Worm (Caenorhabditis elegans): ENCODE data around the gene T26C5.2.

T26C5.2 gene

DNA sequence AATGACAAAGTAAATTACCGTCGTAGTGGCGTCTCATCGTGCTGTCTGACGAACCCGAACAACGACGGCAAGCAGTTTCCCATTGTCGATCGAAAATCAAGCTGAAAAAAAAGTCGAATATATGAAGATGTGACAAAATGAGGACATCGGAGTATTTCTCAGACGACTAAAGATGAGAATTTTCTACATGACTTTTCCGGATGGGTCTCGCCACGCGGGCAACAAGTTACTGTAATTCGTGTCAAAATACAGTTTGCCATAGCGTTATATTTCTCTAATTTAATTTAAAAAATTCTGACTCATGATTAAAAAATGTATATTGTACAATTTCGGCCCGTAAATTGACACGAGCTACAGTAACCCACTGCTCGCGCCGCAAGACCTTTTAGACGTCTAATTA lies 39.9 kb downstream of the T26C5.2 start, which contains the start of gene C01G6.4:
C01G6.4 (minus strand) TSS at position 101 of the 400 bp plus-strand sequence.
- TF ChIP-seq ces-1 (GFP tag; optimal IDR thresholded peaks at IDR 0.05) (no peak), aha-1 (tag) (peak; percentile 68)

DNA sequence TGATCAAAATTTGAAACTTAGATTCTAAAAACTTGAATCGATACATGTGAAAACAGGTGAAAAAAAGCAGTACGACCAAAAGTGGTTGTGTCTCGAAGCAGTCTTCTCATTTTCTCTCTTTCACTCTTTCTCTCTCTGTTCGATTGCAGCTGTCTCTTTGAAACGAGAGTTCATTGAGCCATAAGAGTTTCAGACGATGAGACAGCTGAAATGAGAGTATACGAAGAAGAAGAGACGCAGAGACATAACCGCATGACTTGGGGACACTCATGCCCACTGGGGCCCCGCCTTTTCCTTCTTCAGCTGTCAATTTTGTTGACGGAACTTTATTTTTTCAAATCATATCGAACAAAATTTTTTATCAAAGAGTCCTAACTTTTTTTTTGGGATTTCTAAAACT lies 41.0 kb downstream of the T26C5.2 start:
- TF ChIP-seq aha-1 (tag) (peak; percentile 78), ama-1 (optimal IDR thresholded peaks at IDR 0.05) (peak; percentile 30), Y75B8A.6 (GFP tag; IDR thresholded peaks at IDR 0.05) (no peak), arid-1 (GFP tag; conservative IDR thresholded peaks at IDR 0.05) (peak; percentile 55; the same call in 1 of the 2 replicates), ctbp-1 (GFP tag; IDR thresholded peaks at IDR 0.05) (peak; percentile 55; the same call in 1 of the 2 replicates), dmd-8 (GFP tag; IDR thresholded peaks at IDR 0.05) (no peak), ztf-7 (tag; optimal IDR thresholded peaks at IDR 0.05) (no peak), daf-8 (GFP tag; IDR thresholded peaks at IDR 0.05) (no peak), tra-1 (GFP tag; IDR thresholded peaks at IDR 0.05) (peak; percentile 84), cey-2 (tag; optimal IDR thresholded peaks at IDR 0.05; ENCODE audit: borderline replicate concordance, insufficient read depth) (no peak), zag-1 (tag; optimal IDR thresholded peaks at IDR 0.05) (no peak), php-3 (GFP tag; IDR thresholded peaks at IDR 0.05) (peak; percentile 62; the same call in 1 of the 2 replicates), T26A8.4 (GFP tag; IDR thresholded peaks at IDR 0.05) (peak; percentile 77), fkh-10 (GFP tag; optimal IDR thresholded peaks at IDR 0.05) (peak; percentile 60), dve-1 (tag; optimal IDR thresholded peaks at IDR 0.05; ENCODE audit: insufficient read depth) (peak; percentile 62), nhr-102 (tag; optimal IDR thresholded peaks at IDR 0.05) (no peak), ceh-44 (GFP tag; IDR thresholded peaks at IDR 0.05) (no peak), snpc-4 (tag; optimal IDR thresholded peaks at IDR 0.05) (no peak), skn-1 (tag; optimal IDR thresholded peaks at IDR 0.05) (no peak), egl-43 (GFP tag; IDR thresholded peaks at IDR 0.05) (0 out of 2 replicates have a peak, but pooled peaks have one; percentile 65), Y48G9A.11 (GFP tag; IDR thresholded peaks at IDR 0.05) (no peak), pqm-1 (tag; optimal IDR thresholded peaks at IDR 0.05) (peak; percentile 2), fos-1 (tag; optimal IDR thresholded peaks at IDR 0.05) (no peak), hmg-1.1 (GFP tag; IDR thresholded peaks at IDR 0.05) (peak; percentile 92), mxl-2 (GFP tag; conservative IDR thresholded peaks at IDR 0.05) (no peak), zip-11 (GFP tag; IDR thresholded peaks at IDR 0.05) (no peak), nhr-111 (GFP tag; optimal IDR thresholded peaks at IDR 0.05) (no peak), hlh-11 (tag; optimal IDR thresholded peaks at IDR 0.05) (peak; percentile 99), ceh-28 (tag; optimal IDR thresholded peaks at IDR 0.05) (peak; percentile 19), nhr-237 (tag; optimal IDR thresholded peaks at IDR 0.05) (no peak), daf-16 (GFP tag; optimal IDR thresholded peaks at IDR 0.05) (peak; percentile 2 to 45), daf-16 (tag; optimal IDR thresholded peaks at IDR 0.05) (peak; percentile 70), lir-3 (tag; optimal IDR thresholded peaks at IDR 0.05) (no peak), lin-38 (GFP tag; IDR thresholded peaks at IDR 0.05) (peak; percentile 44; the same call in 1 of the 2 replicates), unc-39 (tag; optimal IDR thresholded peaks at IDR 0.05) (no peak), ZK546.5 (tag; optimal IDR thresholded peaks at IDR 0.05) (no peak), F49E8.2 (tag; optimal IDR thresholded peaks at IDR 0.05; ENCODE audit: borderline replicate concordance) (no peak), F26F4.8 (GFP tag; conservative IDR thresholded peaks at IDR 0.05) (no peak), spr-3 (GFP tag; optimal IDR thresholded peaks at IDR 0.05) (peak; percentile 30), duxl-1 (tag; optimal IDR thresholded peaks at IDR 0.05; ENCODE audit: poor library complexity) (no peak), nhr-28 (tag; optimal IDR thresholded peaks at IDR 0.05) (peak; percentile 80), snpc-1.2 (GFP tag; IDR thresholded peaks at IDR 0.05) (0 out of 2 replicates have a peak, but pooled peaks have one; percentile 42), nhr-41 (GFP tag; IDR thresholded peaks at IDR 0.05) (no peak), madf-9 (GFP tag; conservative IDR thresholded peaks at IDR 0.05) (0 out of 2 replicates have a peak, but pooled peaks have one; percentile 38), zfp-2 (tag; optimal IDR thresholded peaks at IDR 0.05) (no peak), lim-7 (GFP tag; IDR thresholded peaks at IDR 0.05) (no peak), lsy-2 (tag; optimal IDR thresholded peaks at IDR 0.05) (peak; percentile 67 to 86), gei-8 (GFP tag; optimal IDR thresholded peaks at IDR 0.05) (peak; percentile 49), Y5F2A.4 (GFP tag; optimal IDR thresholded peaks at IDR 0.05) (no peak)
